Worm (Caenorhabditis elegans): ENCODE data around the gene sec-15.

Gene sec-15

ce11 chrX:8810908-8811307, 24.6 kb downstream of the sec-15 start, which contains the start of gene R04E5.9 (continued):
- TF ChIP-seq mec-3 (tag; optimal IDR thresholded peaks at IDR 0.05; ENCODE audit: borderline replicate concordance) (no peak), pax-1 (tag; optimal IDR thresholded peaks at IDR 0.05) (no peak), nfya-1 (tag; optimal IDR thresholded peaks at IDR 0.05) (peak; percentile 76), dmd-4 (tag; optimal IDR thresholded peaks at IDR 0.05; ENCODE audit: borderline replicate concordance) (peak; percentile 30), dve-1 (tag; optimal IDR thresholded peaks at IDR 0.05) (no peak), F13H6.1 (tag; optimal IDR thresholded peaks at IDR 0.05) (peak; percentile 54), gmeb-2 (tag; optimal IDR thresholded peaks at IDR 0.05) (no peak), nhr-232 (tag; optimal IDR thresholded peaks at IDR 0.05) (no peak), ahr-1 (tag; optimal IDR thresholded peaks at IDR 0.05) (no peak), sdc-2 (tag; optimal IDR thresholded peaks at IDR 0.05) (peak; percentile 87), ama-1 (optimal IDR thresholded peaks at IDR 0.05) (no peak), hlh-30 (tag; optimal IDR thresholded peaks at IDR 0.05; ENCODE audit: insufficient read depth) (peak; percentile 82), Y22D7AL.16 (tag; optimal IDR thresholded peaks at IDR 0.05) (no peak), elt-2 (tag; optimal IDR thresholded peaks at IDR 0.05) (peak; percentile 65), tbx-7 (tag; optimal IDR thresholded peaks at IDR 0.05) (no peak), nhr-11 (tag; optimal IDR thresholded peaks at IDR 0.05) (no peak)

- no peak for TF ChIP-seq C38D4.7 (GFP tag; optimal IDR thresholded peaks at IDR 0.05)
- no peak for TF ChIP-seq che-1 (tag; optimal IDR thresholded peaks at IDR 0.05)
Measured at ce11 chrX:8808740-8809139, 26.8 kb downstream of the sec-15 start.

ce11 chrX:8806070-8806799, 29.3 kb downstream of the sec-15 start, which contains the start of gene R04E5.8:
Gene R04E5.8 (minus strand): TSS chrX:8806120.
- TF ChIP-seq ref-2 (tag; optimal IDR thresholded peaks at IDR 0.05) (peak; percentile 11), zip-5 (tag; optimal IDR thresholded peaks at IDR 0.05) (no peak), fkh-6 (tag; optimal IDR thresholded peaks at IDR 0.05) (peak; percentile 36), ceh-19 (GFP tag; optimal IDR thresholded peaks at IDR 0.05) (no peak), eyg-1 (tag; optimal IDR thresholded peaks at IDR 0.05) (no peak), unc-42 (tag; optimal IDR thresholded peaks at IDR 0.05) (peak; percentile 36)

DNA sequence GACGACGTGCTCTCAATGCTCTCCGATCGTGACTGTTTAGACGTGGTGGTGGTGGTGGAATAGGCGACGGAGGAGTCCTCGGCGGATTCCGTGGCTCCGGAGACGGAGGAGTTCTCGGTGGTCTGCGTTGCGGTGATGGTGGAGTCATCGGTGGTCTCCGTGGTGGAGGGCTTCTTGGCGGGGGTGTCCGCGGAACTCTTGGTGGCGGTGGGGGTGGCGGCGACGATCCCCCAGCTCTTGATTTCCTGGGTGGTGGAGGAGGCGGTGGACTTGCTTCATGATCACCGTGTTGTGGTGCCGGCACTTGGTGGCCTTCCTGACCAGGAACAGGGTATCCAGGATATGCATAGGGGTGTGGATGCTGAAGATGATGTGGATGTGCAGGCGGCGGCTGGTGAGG, 30.0 kb downstream of the sec-15 start:
- TF ChIP-seq tbx-7 (tag; optimal IDR thresholded peaks at IDR 0.05): no peak
- no peak for TF ChIP-seq unc-55 (GFP tag; optimal IDR thresholded peaks at IDR 0.05)
- TF ChIP-seq eyg-1 (tag; optimal IDR thresholded peaks at IDR 0.05): no peak
- TF ChIP-seq fkh-6 (tag; optimal IDR thresholded peaks at IDR 0.05): no peak
- TF ChIP-seq lim-6 (tag; optimal IDR thresholded peaks at IDR 0.05): no peak
- no peak for TF ChIP-seq fax-1 (tag; optimal IDR thresholded peaks at IDR 0.05)
- TF ChIP-seq hlh-13 (GFP tag; optimal IDR thresholded peaks at IDR 0.05): no peak
- no peak for TF ChIP-seq C08G9.2 (tag; optimal IDR thresholded peaks at IDR 0.05)
- TF ChIP-seq pha-2 (tag; optimal IDR thresholded peaks at IDR 0.05): no peak
- TF ChIP-seq gmeb-2 (tag; optimal IDR thresholded peaks at IDR 0.05): no peak

ce11 chrX:8800983-8801382, 34.5 kb downstream of the sec-15 start:
- no peak for TF ChIP-seq syd-9 (tag; optimal IDR thresholded peaks at IDR 0.05)
- TF ChIP-seq unc-55 (GFP tag; optimal IDR thresholded peaks at IDR 0.05): no peak
- peak; percentile 97 for TF ChIP-seq unc-42 (tag; optimal IDR thresholded peaks at IDR 0.05)
- TF ChIP-seq ceh-14 (tag; optimal IDR thresholded peaks at IDR 0.05): no peak
- peak; percentile 26 for TF ChIP-seq ceh-31 (tag; optimal IDR thresholded peaks at IDR 0.05)

Data from whole organism, late embryonic.